Fruit fly (Drosophila melanogaster) Kc167 (cell line): ENCODE results near the gene TwdlY.

Experiments used
- Sin3A ChIP-seq: fragments of >200 bp; optimal IDR thresholded peaks from 2 replicates; lab custom pipeline; 2018; ENCODE audit warnings: missing external identifiers
- psq ChIP-seq: fragments of >200 bp; optimal IDR thresholded peaks from 2 replicates; lab custom pipeline; 2017; ENCODE audit warnings: missing external identifiers

dm6 chrX:16750712-16751578, 16.2 kb downstream of the TwdlY start:
- TF ChIP-seq Sin3A = no peak
- no peak for TF ChIP-seq psq (lab: Kevin White, UChicago)
